Fruit fly (Drosophila melanogaster) whole organism, embryonic: Measurements from ENCODE around the gene HUWE1.

Source experiments
- Aef1 ChIP-seq: fragments of 200-800 bp; sonication (Bioruptor generic); IDR thresholded peaks from 3 replicates; pipeline ENCODE4 v1.3.6; 2022; ENCODE audit warnings: missing biosample characterization, missing genetic modification characterization
- CG1024 ChIP-seq: fragments of 200-800 bp; sonication (Bioruptor generic); IDR thresholded peaks from 2 replicates; pipeline ENCODE4 v1.3.6; 2022; ENCODE audit warnings: missing biosample characterization, missing genetic modification characterization
- CG10654 ChIP-seq: fragments of 200-800 bp; sonication (Bioruptor generic); optimal IDR thresholded peaks from 2 replicates; lab custom pipeline; 2016; ENCODE audit warnings: missing biosample characterization, missing genetic modification characterization
- CG11093 ChIP-seq: fragments of 200-800 bp; sonication (Bioruptor generic); IDR thresholded peaks from 3 replicates; pipeline ENCODE4 v1.3.6; 2022; ENCODE audit warnings: missing biosample characterization, missing genetic modification characterization
- CG13424 ChIP-seq: fragments of 200-800 bp; sonication (Bioruptor generic); optimal IDR thresholded peaks from 2 replicates; lab custom pipeline; 2019; ENCODE audit warnings: missing biosample characterization, mild to moderate bottlenecking, missing genetic modification characterization, moderate library complexity
- CG1529 ChIP-seq: fragments of 200-800 bp; sonication (Bioruptor generic); optimal IDR thresholded peaks from 3 replicates; lab custom pipeline; 2018; ENCODE audit warnings: missing biosample characterization, missing genetic modification characterization
- CG1602 ChIP-seq: fragments of 200-800 bp; sonication (Bioruptor generic); optimal IDR thresholded peaks from 3 replicates; lab custom pipeline; 2016; ENCODE audit warnings: missing biosample characterization, missing genetic modification characterization
- CG17612 ChIP-seq: fragments of 200-800 bp; sonication (Bioruptor generic); IDR thresholded peaks from 2 replicates; pipeline ENCODE4 v1.3.6; 2022; ENCODE audit warnings: missing biosample characterization, missing genetic modification characterization
- CG2202 ChIP-seq: fragments of 200-800 bp; sonication (Bioruptor generic); optimal IDR thresholded peaks from 2 replicates; lab custom pipeline; 2018; ENCODE audit warnings: missing biosample characterization, mild to moderate bottlenecking, missing genetic modification characterization
- CG2712 ChIP-seq: fragments of 200-800 bp; optimal IDR thresholded peaks from 3 replicates; lab custom pipeline; 2019; ENCODE audit warnings: missing biosample characterization, mild to moderate bottlenecking, missing genetic modification characterization, moderate library complexity
- CG2875 ChIP-seq: fragments of 200-800 bp; sonication (Bioruptor generic); optimal IDR thresholded peaks from 2 replicates; lab custom pipeline; 2017; ENCODE audit warnings: missing biosample characterization, mild to moderate bottlenecking, missing genetic modification characterization, missing genetic modification reagents
- CG2889 ChIP-seq: fragments of 200-800 bp; sonication (Bioruptor generic); IDR thresholded peaks from 3 replicates; pipeline ENCODE4 v1.3.6; 2022; ENCODE audit warnings: missing biosample characterization, missing genetic modification characterization
- CG30431 ChIP-seq: fragments of 200-800 bp; sonication (Bioruptor generic); optimal IDR thresholded peaks from 2 replicates; lab custom pipeline; 2017; ENCODE audit warnings: missing biosample characterization, missing genetic modification characterization
- CG4617 ChIP-seq: fragments of 200-800 bp; sonication (Bioruptor generic); optimal IDR thresholded peaks from 3 replicates; lab custom pipeline; 2016; ENCODE audit warnings: missing biosample characterization, missing genetic modification characterization, borderline replicate concordance
- CG4707 ChIP-seq: fragments of 200-800 bp; sonication (Bioruptor generic); optimal IDR thresholded peaks from 2 replicates; lab custom pipeline; 2018; ENCODE audit warnings: missing biosample characterization, mild to moderate bottlenecking, missing genetic modification characterization, moderate library complexity
- CG5245 ChIP-seq: fragments of 200-800 bp; sonication (Bioruptor generic); optimal IDR thresholded peaks from 3 replicates; lab custom pipeline; 2016; ENCODE audit warnings: missing biosample characterization, missing genetic modification characterization
- CG7271 ChIP-seq: fragments of 200-800 bp; sonication (Bioruptor generic); optimal IDR thresholded peaks from 2 replicates; lab custom pipeline; 2018; ENCODE audit warnings: missing biosample characterization, mild to moderate bottlenecking, missing genetic modification characterization, moderate library complexity
- Chrac-16 ChIP-seq: fragments of 200-800 bp; sonication (Bioruptor generic); optimal IDR thresholded peaks from 3 replicates; lab custom pipeline; 2016; ENCODE audit warnings: missing biosample characterization, missing genetic modification characterization
- Doc3 ChIP-seq: fragments of 200-800 bp; sonication (Bioruptor generic); IDR thresholded peaks from 3 replicates; pipeline ENCODE4 v1.3.6; 2022; ENCODE audit warnings: missing biosample characterization, missing genetic modification characterization; ENCODE audit not compliant: partially characterized antibody
- Fer2 ChIP-seq: fragments of 200-800 bp; sonication (Bioruptor generic); optimal IDR thresholded peaks from 2 replicates; lab custom pipeline; 2018; ENCODE audit warnings: missing biosample characterization, mild to moderate bottlenecking, missing genetic modification characterization, moderate library complexity
- Lim3 ChIP-seq: fragments of 200-800 bp; sonication (Bioruptor generic); IDR thresholded peaks from 2 replicates; pipeline ENCODE4 v1.3.6; 2022; ENCODE audit warnings: missing biosample characterization, missing genetic modification characterization
- NC2α ChIP-seq: fragments of 200-800 bp; sonication (Bioruptor generic); optimal IDR thresholded peaks from 2 replicates; lab custom pipeline; 2016; ENCODE audit warnings: missing biosample characterization, missing genetic modification characterization
- Rfx ChIP-seq: fragments of 200-800 bp; sonication (Bioruptor generic); IDR thresholded peaks from 2 replicates; pipeline ENCODE4 v1.3.6; 2022; ENCODE audit warnings: missing biosample characterization, missing genetic modification characterization
- Side ChIP-seq: fragments of 200-800 bp; sonication (Bioruptor generic); optimal IDR thresholded peaks from 2 replicates; lab custom pipeline; 2016; ENCODE audit warnings: missing biosample characterization, missing genetic modification characterization
- ase ChIP-seq: fragments of 200-800 bp; sonication (Bioruptor generic); IDR thresholded peaks from 3 replicates; pipeline ENCODE4 v1.3.6; 2022; ENCODE audit warnings: missing biosample characterization, missing genetic modification characterization
- bcd ChIP-seq: fragments of 200-800 bp; sonication (Bioruptor generic); optimal IDR thresholded peaks from 2 replicates; lab custom pipeline; 2017; ENCODE audit warnings: missing biosample characterization, mild to moderate bottlenecking, missing genetic modification characterization
- bigmax ChIP-seq: fragments of 200-800 bp; sonication (Bioruptor generic); optimal IDR thresholded peaks from 2 replicates; lab custom pipeline; 2018; ENCODE audit warnings: missing biosample characterization, mild to moderate bottlenecking, missing genetic modification characterization
- bowl ChIP-seq: fragments of 200-800 bp; sonication (Bioruptor generic); IDR thresholded peaks from 2 replicates; pipeline ENCODE4 v1.3.6; 2022; ENCODE audit warnings: missing biosample characterization, missing genetic modification characterization
- bsh ChIP-seq, 2 experiments: fragments of 200-800 bp; sonication (Bioruptor generic); optimal IDR thresholded peaks; 2 replicates each; lab custom pipeline; 2017 to 2018; ENCODE audit warnings: mild to moderate bottlenecking in 2 of 2, missing biosample characterization in 2 of 2, missing genetic modification characterization in 2 of 2, moderate library complexity in 1 of 2
- da ChIP-seq: fragments of 200-800 bp; sonication (Bioruptor generic); optimal IDR thresholded peaks from 2 replicates; lab custom pipeline; 2016; ENCODE audit warnings: missing biosample characterization, missing genetic modification characterization
- dm ChIP-seq: fragments of 200-800 bp; sonication (Bioruptor generic); optimal IDR thresholded peaks from 3 replicates; lab custom pipeline; 2016; ENCODE audit warnings: missing biosample characterization, missing genetic modification characterization
- dmrt11E ChIP-seq: fragments of 200-800 bp; sonication (Bioruptor generic); optimal IDR thresholded peaks from 3 replicates; lab custom pipeline; 2018; ENCODE audit warnings: missing biosample characterization, mild to moderate bottlenecking, missing genetic modification characterization, moderate library complexity
- dmrt99B ChIP-seq: fragments of 200-800 bp; sonication (Bioruptor generic); optimal IDR thresholded peaks from 2 replicates; lab custom pipeline; 2018; ENCODE audit warnings: missing biosample characterization, mild to moderate bottlenecking, missing genetic modification characterization, moderate library complexity
- dysf ChIP-seq: fragments of 200-800 bp; sonication (Bioruptor generic); IDR thresholded peaks from 3 replicates; pipeline ENCODE4 v1.3.6; 2022; ENCODE audit warnings: missing biosample characterization, missing genetic modification characterization
- ewg ChIP-seq: fragments of 200-800 bp; sonication (Bioruptor generic); optimal IDR thresholded peaks from 3 replicates; lab custom pipeline; 2017; ENCODE audit warnings: mild to moderate bottlenecking, missing biosample characterization, missing genetic modification reagents, missing genetic modification characterization
- fu2 ChIP-seq: fragments of 200-800 bp; sonication (Bioruptor generic); optimal IDR thresholded peaks from 2 replicates; lab custom pipeline; 2016; ENCODE audit warnings: missing biosample characterization, missing genetic modification characterization
- gsb ChIP-seq: fragments of 200-800 bp; sonication (Bioruptor generic); IDR thresholded peaks from 2 replicates; pipeline ENCODE4 v1.3.6; 2022; ENCODE audit warnings: missing biosample characterization, missing genetic modification characterization
- hth ChIP-seq: fragments of >200 bp; optimal IDR thresholded peaks from 2 replicates; lab custom pipeline; 2017; ENCODE audit warnings: inconsistent platforms
- inv ChIP-seq: fragments of 200-800 bp; sonication (Bioruptor generic); IDR thresholded peaks from 2 replicates; pipeline ENCODE4 v1.3.6; 2022; ENCODE audit warnings: missing biosample characterization, missing genetic modification characterization; ENCODE audit not compliant: partially characterized antibody
- org-1 ChIP-seq: fragments of 200-800 bp; sonication (Bioruptor generic); optimal IDR thresholded peaks from 2 replicates; lab custom pipeline; 2017; ENCODE audit warnings: missing biosample characterization, missing genetic modification characterization
- repo ChIP-seq: fragments of 200-800 bp; sonication (Bioruptor generic); optimal IDR thresholded peaks from 2 replicates; lab custom pipeline; 2016; ENCODE audit warnings: missing biosample characterization, missing genetic modification characterization
- ro ChIP-seq: fragments of 200-800 bp; sonication (Bioruptor generic); IDR thresholded peaks from 2 replicates; pipeline ENCODE4 v1.3.6; 2022; ENCODE audit warnings: missing biosample characterization, missing genetic modification characterization
- sc ChIP-seq, 3 experiments: fragments of >200 bp in 2 of 3; fragments of 200-800 bp in 1 of 3; sonication (Bioruptor generic) in 1 of 3; optimal IDR thresholded peaks; 2 replicates in 2 of 3; 3 replicates in 1 of 3; lab custom pipeline; 2017; ENCODE audit warnings: mild to moderate bottlenecking in 1 of 3, missing biosample characterization in 1 of 3, missing genetic modification characterization in 1 of 3, missing genetic modification reagents in 1 of 3
- sqz ChIP-seq: fragments of 200-800 bp; sonication (Bioruptor generic); optimal IDR thresholded peaks from 3 replicates; lab custom pipeline; 2018; ENCODE audit warnings: missing biosample characterization, mild to moderate bottlenecking, missing genetic modification characterization
- stwl ChIP-seq: fragments of 200-800 bp; sonication (Bioruptor generic); optimal IDR thresholded peaks from 3 replicates; lab custom pipeline; 2018; ENCODE audit warnings: missing biosample characterization, mild to moderate bottlenecking, missing genetic modification characterization, moderate library complexity
- tgo ChIP-seq: fragments of 200-800 bp; sonication (Bioruptor generic); IDR thresholded peaks from 3 replicates; pipeline ENCODE4 v1.3.6; 2022; ENCODE audit warnings: missing biosample characterization, missing genetic modification characterization
- usp ChIP-seq: fragments of >200 bp; optimal IDR thresholded peaks from 2 replicates; lab custom pipeline; 2017; ENCODE audit warnings: missing biosample characterization, missing genetic modification characterization
- vfl ChIP-seq: fragments of 200-800 bp; sonication (Bioruptor generic); optimal IDR thresholded peaks from 2 replicates; lab custom pipeline; 2016; ENCODE audit warnings: missing biosample characterization, missing genetic modification characterization
- zen ChIP-seq: fragments of 200-800 bp; sonication (Bioruptor generic); optimal IDR thresholded peaks from 3 replicates; lab custom pipeline; 2018; ENCODE audit warnings: missing biosample characterization, mild to moderate bottlenecking, missing genetic modification characterization, moderate library complexity
- zen2 ChIP-seq: fragments of 200-800 bp; sonication (Bioruptor generic); IDR thresholded peaks from 3 replicates; pipeline ENCODE4 v1.3.6; 2022; ENCODE audit warnings: missing biosample characterization, missing genetic modification characterization; ENCODE audit not compliant: partially characterized antibody

Gene HUWE1

DNA sequence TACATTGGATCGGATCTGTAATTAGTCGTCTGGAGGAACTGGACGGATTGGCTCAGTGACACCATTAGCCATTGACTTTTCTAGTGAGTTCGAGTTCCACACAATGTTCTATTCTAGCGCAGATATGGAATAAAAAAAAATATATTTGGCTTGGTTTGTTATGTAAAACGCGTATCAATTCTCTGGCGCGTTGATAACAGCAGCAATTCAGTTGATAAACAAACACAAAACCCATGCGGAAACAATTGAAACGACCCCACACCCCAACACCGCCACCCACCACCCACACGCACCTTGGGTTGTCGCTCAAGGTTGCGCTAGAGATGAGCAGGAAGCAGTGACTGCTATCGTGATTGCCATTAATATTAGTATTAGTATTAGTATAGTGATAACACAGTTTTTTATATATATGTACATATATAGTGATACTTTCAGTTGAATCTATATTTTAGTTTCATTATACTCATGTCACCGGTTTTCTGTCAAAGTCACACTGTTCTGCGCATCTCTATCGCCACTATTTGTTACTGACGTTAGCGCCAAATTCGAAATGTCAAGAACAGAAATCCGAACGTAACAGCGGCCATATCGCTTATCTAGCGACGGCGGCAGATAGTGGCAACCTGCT, 14.7 kb upstream of the HUWE1 start (continued):
- TF ChIP-seq org-1 (GFP tag; lab: Kevin White, UChicago) (peak; percentile 84), Doc3 (GFP tag; lab: Robert Waterston, UW) (no peak), sc (optimal IDR thresholded peaks at IDR 0.05; lab: Kevin White, UChicago) (no peak), sc (GFP tag; optimal IDR thresholded peaks at IDR 0.05; lab: Kevin White, UChicago) (peak; percentile 72), CG4707 (no peak), CG2875 (peak; percentile 77), CG5245 (GFP tag; lab: Kevin White, UChicago) (peak; percentile 79), CG1529 (GFP tag; lab: Kevin White, UChicago) (peak; percentile 72), sqz (peak; percentile 37), inv (GFP tag; lab: Robert Waterston, UW) (0 out of 2 replicates have a peak, but pooled peaks have one; percentile 16), usp (GFP tag; lab: Kevin White, UChicago) (no peak), CG2889 (GFP tag; lab: Robert Waterston, UW) (peak; percentile 82; the same call in 2 of the 3 replicates), Rfx (GFP tag; lab: Robert Waterston, UW) (peak; percentile 97), NC2α (GFP tag; lab: Kevin White, UChicago) (no peak), CG13424 (tag; lab: Kevin White, UChicago) (peak; percentile 91), hth (lab: Kevin White, UChicago) (no peak), tgo (GFP tag; lab: Robert Waterston, UW) (peak; percentile 94), bigmax (GFP tag; lab: Kevin White, UChicago) (peak; percentile 3), bsh (GFP tag; optimal IDR thresholded peaks at IDR 0.05; lab: Kevin White, UChicago) (peak; percentile 47 to 89), Lim3 (GFP tag; lab: Robert Waterston, UW) (peak; percentile 74), dm (no peak), Aef1 (GFP tag; lab: Robert Waterston, UW) (peak; percentile 95), dmrt99B (tag; lab: Kevin White, UChicago) (peak; percentile 94), Fer2 (tag; lab: Kevin White, UChicago) (peak; percentile 93), zen2 (GFP tag; lab: Robert Waterston, UW) (no peak), CG2712 (tag; lab: Kevin White, UChicago) (peak; percentile 94), bowl (GFP tag; lab: Robert Waterston, UW) (peak; percentile 76), ase (GFP tag; lab: Robert Waterston, UW) (peak; percentile 93), Chrac-16 (peak; percentile 88), dysf (GFP tag; lab: Robert Waterston, UW) (peak; percentile 96), CG7271 (tag; lab: Kevin White, UChicago) (peak; percentile 79), da (GFP tag; lab: Kevin White, UChicago) (no peak), ro (GFP tag; lab: Robert Waterston, UW) (peak; percentile 77), bcd (peak; percentile 95), fu2 (no peak), repo (no peak), zen (tag; lab: Kevin White, UChicago) (peak; percentile 90), CG2202 (tag; lab: Kevin White, UChicago) (peak; percentile 56), CG11093 (GFP tag; lab: Robert Waterston, UW) (peak; percentile 87), stwl (tag; lab: Kevin White, UChicago) (peak; percentile 6), CG4617 (GFP tag; lab: Kevin White, UChicago) (peak; percentile 77), CG1602 (peak; percentile 87), ewg (peak; percentile 80), dmrt11E (peak; percentile 74), CG17612 (peak; percentile 75), Side (GFP tag; lab: Kevin White, UChicago) (peak; percentile 51), CG1024 (GFP tag; lab: Robert Waterston, UW) (peak; percentile 85), CG10654 (GFP tag; lab: Kevin White, UChicago) (peak; percentile 87), gsb (GFP tag; lab: Robert Waterston, UW) (peak; percentile 90), vfl (GFP tag; lab: Kevin White, UChicago) (peak; percentile 77), CG30431 (peak; percentile 74)
